Worm (Caenorhabditis elegans): ENCODE measurements around the gene ghi-1.

DNA sequence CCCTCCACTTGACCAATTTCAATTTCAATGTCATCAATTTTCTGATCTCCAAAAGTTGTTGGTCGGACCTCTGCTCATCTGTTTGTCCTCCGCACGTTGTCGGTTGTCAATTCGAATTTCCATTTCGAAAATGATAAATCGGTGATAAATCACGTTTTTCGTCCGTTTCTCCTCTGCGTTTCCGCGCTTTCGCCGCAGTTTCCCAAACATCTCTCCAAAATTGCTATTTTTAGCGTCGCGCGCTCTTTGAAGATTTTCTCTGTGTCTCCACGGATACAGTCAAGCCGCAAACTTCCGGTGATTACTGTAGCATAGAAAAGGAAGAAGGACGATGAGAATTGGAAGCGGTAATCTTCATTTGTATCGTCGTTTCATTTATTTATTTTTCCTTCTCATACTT lies 4.5 kb upstream of the ghi-1 start:
- no peak for TF ChIP-seq W03F9.2 (tag; optimal IDR thresholded peaks at IDR 0.05)
- TF ChIP-seq him-1 (tag; optimal IDR thresholded peaks at IDR 0.05) = no peak

Measured in whole organism, L4/young adult.